Worm (Caenorhabditis elegans) whole organism, late embryonic: Measurements from ENCODE around the gene C33D9.3.

ENCODE experiments used
- ceh-22 ChIP-seq: sonication (generic microtip); optimal IDR thresholded peaks from 2 replicates; lab custom pipeline; 2017; ENCODE audit warnings: missing biosample characterization, missing genetic modification characterization
- ceh-9 ChIP-seq: sonication (generic microtip); optimal IDR thresholded peaks from 2 replicates; lab custom pipeline; 2016; ENCODE audit warnings: mild to moderate bottlenecking, missing genetic modification characterization, inconsistent platforms, missing compliant biosample characterization
- ets-4 ChIP-seq: sonication (generic microtip); optimal IDR thresholded peaks from 2 replicates; lab custom pipeline; 2016; ENCODE audit warnings: missing genetic modification characterization, missing compliant biosample characterization
- nhr-11 ChIP-seq: fragments of 150-350 bp; optimal IDR thresholded peaks from 2 replicates; lab custom pipeline; 2014; ENCODE audit warnings: missing biosample characterization, missing genetic modification characterization
- syd-9 ChIP-seq: sonication (generic microtip); optimal IDR thresholded peaks from 2 replicates; lab custom pipeline; 2016; ENCODE audit warnings: mild to moderate bottlenecking, missing genetic modification characterization, moderate library complexity, missing compliant biosample characterization
- unc-55 ChIP-seq: sonication (generic microtip); optimal IDR thresholded peaks from 2 replicates; lab custom pipeline; 2017; ENCODE audit warnings: missing biosample characterization, missing genetic modification reagents, missing genetic modification characterization

- TF ChIP-seq syd-9 (tag; lab: Kevin White, UChicago): no peak
- no peak for TF ChIP-seq ceh-22 (tag; lab: Kevin White, UChicago)
- no peak for TF ChIP-seq ceh-9 (tag; lab: Kevin White, UChicago)
- TF ChIP-seq ets-4 (tag; lab: Kevin White, UChicago): no peak
- TF ChIP-seq nhr-11 (tag; lab: Kevin White, UChicago): no peak
- TF ChIP-seq unc-55 (GFP tag; lab: Kevin White, UChicago): no peak
These were observed 47.6 kb upstream of the C33D9.3 start, which contains the start of the genes T28C6.11 and T11B7.1 for ce11 chrIV:8840161-8840765.
